Worm (Caenorhabditis elegans) whole organism, L4 larva: ENCODE data around the gene Y7A5A.2.
A peak's percentile ranks its signal among the peaks of the same experiment; 100 is the strongest.

Experiments
- F37D6.2 ChIP-seq: sonication (generic microtip); optimal IDR thresholded peaks from 2 replicates; lab custom pipeline; 2016; ENCODE audit warnings: mild to moderate bottlenecking, missing genetic modification characterization, missing compliant biosample characterization
- F44E2.7 ChIP-seq: fragments of 200-800 bp; sonication (Bioruptor generic); IDR thresholded peaks from 2 replicates; pipeline ENCODE4 v2.1.2; 2022; ENCODE audit warnings: missing genetic modification characterization, missing compliant biosample characterization
- F49E8.2 ChIP-seq: sonication (generic microtip); optimal IDR thresholded peaks from 2 replicates; lab custom pipeline; 2016; ENCODE audit warnings: missing compliant biosample characterization, mild to moderate bottlenecking, missing genetic modification characterization, borderline replicate concordance
- R02D3.7 ChIP-seq: fragments of 150-350 bp; sonication (generic microtip); optimal IDR thresholded peaks from 3 replicates; lab custom pipeline; 2014; ENCODE audit warnings: missing biosample characterization, missing genetic modification characterization
- Y75B8A.6 ChIP-seq: fragments of 200-800 bp; sonication (Bioruptor generic); IDR thresholded peaks from 2 replicates; pipeline ENCODE4 v1.3.6; 2022; ENCODE audit warnings: missing genetic modification reagents, missing genetic modification characterization, missing compliant biosample characterization
- ZK337.2 ChIP-seq: fragments of 200-800 bp; sonication (Bioruptor generic); IDR thresholded peaks from 2 replicates; pipeline ENCODE4 v1.3.6; 2022; ENCODE audit warnings: missing genetic modification reagents, missing genetic modification characterization, missing compliant biosample characterization
- ama-1 ChIP-seq: fragments of 150-350 bp; optimal IDR thresholded peaks from 2 replicates; lab custom pipeline; 2014; ENCODE audit warnings: inconsistent platforms, mixed read lengths
- ceh-44 ChIP-seq: fragments of 200-800 bp; sonication (Bioruptor generic); IDR thresholded peaks from 2 replicates; pipeline ENCODE4 v1.3.6; 2022; ENCODE audit warnings: missing genetic modification reagents, missing genetic modification characterization, missing compliant biosample characterization
- ceh-82 ChIP-seq: sonication (generic microtip); optimal IDR thresholded peaks from 2 replicates; lab custom pipeline; 2017; ENCODE audit warnings: missing biosample characterization, missing genetic modification characterization
- cey-2 ChIP-seq: sonication (generic microtip); optimal IDR thresholded peaks from 3 replicates; lab custom pipeline; 2017; ENCODE audit warnings: missing genetic modification characterization, mild to moderate bottlenecking, missing compliant biosample characterization, antibody characterized with exemption, borderline replicate concordance; ENCODE audit not compliant: insufficient read depth
- ctbp-1 ChIP-seq: fragments of 200-800 bp; sonication (Bioruptor generic); IDR thresholded peaks from 2 replicates; pipeline ENCODE4 v1.3.6; 2022; ENCODE audit warnings: missing genetic modification reagents, missing genetic modification characterization, missing compliant biosample characterization
- dmd-6 ChIP-seq: fragments of 200-800 bp; sonication (Bioruptor generic); IDR thresholded peaks from 2 replicates; pipeline ENCODE4 v1.3.6; 2022; ENCODE audit warnings: missing genetic modification reagents, missing genetic modification characterization, missing compliant biosample characterization
- dmd-9 ChIP-seq: fragments of 200-800 bp; sonication (Bioruptor generic); IDR thresholded peaks from 2 replicates; pipeline ENCODE4 v1.3.6; 2022; ENCODE audit warnings: missing genetic modification reagents, missing genetic modification characterization, missing compliant biosample characterization
- dpl-1 ChIP-seq: fragments of 150-350 bp; optimal IDR thresholded peaks from 2 replicates; lab custom pipeline; 2014; ENCODE audit warnings: missing biosample characterization, missing genetic modification reagents, missing genetic modification characterization
- duxl-1 ChIP-seq: sonication (generic microtip); optimal IDR thresholded peaks from 2 replicates; lab custom pipeline; 2016; ENCODE audit warnings: mild to moderate bottlenecking, missing genetic modification characterization, moderate library complexity, missing compliant biosample characterization; ENCODE audit not compliant: poor library complexity
- egl-27 ChIP-seq: sonication (generic microtip); optimal IDR thresholded peaks from 3 replicates; lab custom pipeline; 2017; ENCODE audit warnings: missing biosample characterization, missing genetic modification reagents, missing genetic modification characterization
- egl-43 ChIP-seq: fragments of 200-800 bp; sonication (Bioruptor generic); IDR thresholded peaks from 2 replicates; pipeline ENCODE4 v1.3.6; 2022; ENCODE audit warnings: missing genetic modification reagents, missing genetic modification characterization, missing compliant biosample characterization
- fos-1 ChIP-seq: fragments of 150-350 bp; optimal IDR thresholded peaks from 2 replicates; lab custom pipeline; 2014; ENCODE audit warnings: missing biosample characterization, missing genetic modification characterization
- gei-8 ChIP-seq: fragments of 200-800 bp; sonication (Bioruptor generic); optimal IDR thresholded peaks from 2 replicates; lab custom pipeline; 2018; ENCODE audit warnings: mild to moderate bottlenecking, missing genetic modification characterization, missing compliant biosample characterization
- hlh-11 ChIP-seq: fragments of 200-800 bp; sonication (Bioruptor generic); optimal IDR thresholded peaks from 2 replicates; lab custom pipeline; 2018; ENCODE audit warnings: mild to moderate bottlenecking, missing genetic modification characterization, missing compliant biosample characterization
- jun-1 ChIP-seq: fragments of 150-350 bp; optimal IDR thresholded peaks from 2 replicates; lab custom pipeline; 2014; ENCODE audit warnings: missing biosample characterization, missing genetic modification reagents, missing genetic modification characterization
- lin-1 ChIP-seq: fragments of 200-800 bp; sonication (Bioruptor generic); IDR thresholded peaks from 2 replicates; pipeline ENCODE4 v1.3.6; 2022; ENCODE audit warnings: missing genetic modification reagents, missing genetic modification characterization, missing compliant biosample characterization
- lin-15B ChIP-seq: fragments of 150-350 bp; sonication (generic microtip); optimal IDR thresholded peaks from 3 replicates; lab custom pipeline; 2014; ENCODE audit warnings: missing biosample characterization, missing genetic modification characterization
- lin-38 ChIP-seq: fragments of 200-800 bp; sonication (Bioruptor generic); IDR thresholded peaks from 2 replicates; pipeline ENCODE4 v1.3.6; 2022; ENCODE audit warnings: missing genetic modification reagents, missing genetic modification characterization, missing compliant biosample characterization
- madf-5 ChIP-seq, 2 experiments: fragments of 200-800 bp; sonication (Bioruptor generic); IDR thresholded peaks; 2 replicates each; pipeline ENCODE4 v1.3.6; 2022; ENCODE audit warnings: missing compliant biosample characterization in 2 of 2, missing genetic modification characterization in 2 of 2
- madf-9 ChIP-seq: fragments of 200-800 bp; sonication (Bioruptor generic); conservative IDR thresholded peaks from 2 replicates; pipeline ENCODE4 v1.3.6; 2022; ENCODE audit warnings: missing genetic modification reagents, missing genetic modification characterization, missing compliant biosample characterization
- mdl-1 ChIP-seq, 2 experiments: fragments of 150-350 bp in 1 of 2; sonication (generic microtip) in 1 of 2; optimal IDR thresholded peaks; 2 replicates each; lab custom pipeline; 2014 to 2017; ENCODE audit warnings: missing biosample characterization in 2 of 2, missing genetic modification characterization in 2 of 2
- mdt-29 ChIP-seq: fragments of 200-800 bp; sonication (Bioruptor generic); IDR thresholded peaks from 2 replicates; pipeline ENCODE4 v1.3.6; 2022; ENCODE audit warnings: missing genetic modification reagents, missing genetic modification characterization, missing compliant biosample characterization
- mep-1 ChIP-seq: fragments of 150-350 bp; sonication (generic microtip); optimal IDR thresholded peaks from 3 replicates; lab custom pipeline; 2014; ENCODE audit warnings: missing biosample characterization, missing genetic modification characterization
- mxl-2 ChIP-seq: fragments of 200-800 bp; sonication (Bioruptor generic); conservative IDR thresholded peaks from 2 replicates; pipeline ENCODE4 v1.3.6; 2022; ENCODE audit warnings: missing genetic modification reagents, missing genetic modification characterization, missing compliant biosample characterization
- mxl-3 ChIP-seq: fragments of 200-800 bp; sonication (Bioruptor generic); optimal IDR thresholded peaks from 2 replicates; lab custom pipeline; 2018; ENCODE audit warnings: mild to moderate bottlenecking, missing genetic modification characterization, missing compliant biosample characterization
- nhr-10 ChIP-seq: fragments of 150-350 bp; optimal IDR thresholded peaks from 2 replicates; lab custom pipeline; 2014; ENCODE audit warnings: missing biosample characterization, missing genetic modification characterization
- nhr-111 ChIP-seq: fragments of 200-800 bp; sonication (Bioruptor generic); optimal IDR thresholded peaks from 2 replicates; lab custom pipeline; 2018; ENCODE audit warnings: mild to moderate bottlenecking, missing genetic modification characterization, missing compliant biosample characterization
- nhr-25 ChIP-seq: sonication (generic microtip); optimal IDR thresholded peaks from 2 replicates; lab custom pipeline; 2017; ENCODE audit warnings: missing genetic modification characterization, mild to moderate bottlenecking, missing compliant biosample characterization, antibody characterized with exemption, moderate library complexity, borderline replicate concordance; ENCODE audit not compliant: insufficient read depth
- nhr-28 ChIP-seq: fragments of 150-350 bp; optimal IDR thresholded peaks from 2 replicates; lab custom pipeline; 2014; ENCODE audit warnings: missing biosample characterization, missing genetic modification characterization
- nhr-41 ChIP-seq: fragments of 200-800 bp; sonication (Bioruptor generic); IDR thresholded peaks from 2 replicates; pipeline ENCODE4 v1.3.6; 2022; ENCODE audit warnings: missing genetic modification reagents, missing genetic modification characterization, missing compliant biosample characterization
- nhr-42 ChIP-seq: fragments of 200-800 bp; sonication (Bioruptor generic); IDR thresholded peaks from 2 replicates; pipeline ENCODE4 v1.3.6; 2022; ENCODE audit warnings: missing genetic modification characterization, missing compliant biosample characterization
- pha-4 ChIP-seq, 2 experiments: fragments of 150-350 bp in 1 of 2; fragments of 200-800 bp in 1 of 2; sonication (Bioruptor generic) in 1 of 2; IDR thresholded peaks in 1 of 2; optimal IDR thresholded peaks in 1 of 2; 2 replicates each; pipeline versions ENCODE4 v1.3.6 to Lab custom; 2014 to 2022; ENCODE audit warnings: missing genetic modification characterization in 2 of 2, missing genetic modification reagents in 2 of 2, missing biosample characterization in 1 of 2, missing compliant biosample characterization in 1 of 2
- rbr-2 ChIP-seq: sonication (generic microtip); optimal IDR thresholded peaks from 2 replicates; lab custom pipeline; 2016; ENCODE audit warnings: missing genotype, missing genetic modification characterization, missing compliant biosample characterization
- saeg-2 ChIP-seq: fragments of 200-800 bp; sonication (Bioruptor generic); IDR thresholded peaks from 2 replicates; pipeline ENCODE4 v1.3.6; 2022; ENCODE audit warnings: missing genetic modification reagents, missing genetic modification characterization, missing compliant biosample characterization
- sdz-12 ChIP-seq: fragments of 200-800 bp; sonication (Bioruptor generic); optimal IDR thresholded peaks from 2 replicates; lab custom pipeline; 2018; ENCODE audit warnings: mild to moderate bottlenecking, missing genetic modification characterization, missing compliant biosample characterization
- set-16 ChIP-seq: fragments of 200-800 bp; sonication (Bioruptor generic); IDR thresholded peaks from 2 replicates; pipeline ENCODE4 v1.3.6; 2022; ENCODE audit warnings: missing genetic modification reagents, missing genetic modification characterization, missing compliant biosample characterization
- snpc-4 ChIP-seq: fragments of 150-350 bp; optimal IDR thresholded peaks from 2 replicates; lab custom pipeline; 2014; ENCODE audit warnings: missing biosample characterization, missing genetic modification characterization
- spr-1 ChIP-seq: sonication (generic microtip); optimal IDR thresholded peaks from 2 replicates; lab custom pipeline; 2016; ENCODE audit warnings: mild to moderate bottlenecking, missing genetic modification characterization, missing compliant biosample characterization
- tag-97 ChIP-seq: fragments of 200-800 bp; sonication (Bioruptor generic); IDR thresholded peaks from 2 replicates; pipeline ENCODE4 v1.3.6; 2022; ENCODE audit warnings: missing genetic modification characterization, missing compliant biosample characterization
- unc-130 ChIP-seq: sonication (generic microtip); optimal IDR thresholded peaks from 2 replicates; lab custom pipeline; 2016; ENCODE audit warnings: missing genetic modification reagents, missing genetic modification characterization, missing compliant biosample characterization
- vab-7 ChIP-seq: fragments of 200-800 bp; sonication (Bioruptor generic); IDR thresholded peaks from 2 replicates; pipeline ENCODE4 v1.3.6; 2022; ENCODE audit warnings: missing genetic modification reagents, missing genetic modification characterization, missing compliant biosample characterization
- zfp-2 ChIP-seq: sonication (generic microtip); optimal IDR thresholded peaks from 2 replicates; lab custom pipeline; 2016; ENCODE audit warnings: mild to moderate bottlenecking, missing genetic modification characterization, missing compliant biosample characterization
- zfp-3 ChIP-seq: fragments of 200-800 bp; sonication (Bioruptor generic); conservative IDR thresholded peaks from 2 replicates; pipeline ENCODE4 v1.3.6; 2022; ENCODE audit warnings: missing genetic modification reagents, missing genetic modification characterization, missing compliant biosample characterization
- zip-2 ChIP-seq: fragments of 150-350 bp; optimal IDR thresholded peaks from 2 replicates; lab custom pipeline; 2014; ENCODE audit warnings: missing biosample characterization, missing genetic modification characterization
- ztf-7 ChIP-seq: fragments of 150-350 bp; optimal IDR thresholded peaks from 2 replicates; lab custom pipeline; 2014; ENCODE audit warnings: missing biosample characterization, missing genetic modification characterization

Y7A5A.2 gene

ce11 chrX:15751245-15751644, 21.3 kb downstream of the Y7A5A.2 start (continued):
- TF ChIP-seq spr-1 (tag; lab: Kevin White, UChicago) (no peak), egl-43 (GFP tag; lab: Robert Waterston, UW) (peak; percentile 53; the same call in 1 of the 2 replicates), madf-9 (GFP tag; lab: Robert Waterston, UW) (peak; percentile 18; the same call in 1 of the 2 replicates), zip-2 (tag; lab: Kevin White, UChicago) (no peak), ctbp-1 (0 out of 2 replicates have a peak, but pooled peaks have one; percentile 14), zfp-3 (GFP tag; lab: Robert Waterston, UW) (no peak), lin-15B (tag; lab: Kevin White, UChicago) (no peak), ceh-82 (tag; lab: Kevin White, UChicago) (no peak), F44E2.7 (GFP tag; lab: Robert Waterston, UW) (no peak), duxl-1 (tag; lab: Kevin White, UChicago) (no peak), nhr-28 (tag; lab: Kevin White, UChicago) (no peak), F49E8.2 (tag; lab: Kevin White, UChicago) (no peak), pha-4 (GFP tag; IDR thresholded peaks at IDR 0.05; lab: Robert Waterston, UW) (no peak), pha-4 (tag; optimal IDR thresholded peaks at IDR 0.05; lab: Kevin White, UChicago) (no peak), mep-1 (tag; lab: Kevin White, UChicago) (no peak), egl-27 (tag; lab: Kevin White, UChicago) (no peak), fos-1 (no peak), ZK337.2 (GFP tag; lab: Robert Waterston, UW) (0 out of 2 replicates have a peak, but pooled peaks have one; percentile 40), set-16 (GFP tag; lab: Robert Waterston, UW) (no peak), nhr-25 (tag; lab: Kevin White, UChicago) (no peak), snpc-4 (tag; lab: Kevin White, UChicago) (no peak), sdz-12 (GFP tag; lab: Kevin White, UChicago) (no peak), saeg-2 (GFP tag; lab: Robert Waterston, UW) (no peak), dpl-1 (GFP tag; lab: Kevin White, UChicago) (no peak), nhr-41 (GFP tag; lab: Robert Waterston, UW) (no peak), hlh-11 (no peak), lin-38 (GFP tag; lab: Robert Waterston, UW) (no peak; the same call in 1 of the 2 replicates), zfp-2 (tag; lab: Kevin White, UChicago) (no peak), nhr-42 (GFP tag; lab: Robert Waterston, UW) (no peak), mxl-2 (GFP tag; lab: Robert Waterston, UW) (no peak), cey-2 (no peak), rbr-2 (tag; lab: Kevin White, UChicago) (no peak), nhr-10 (tag; lab: Kevin White, UChicago) (no peak), mdl-1 (tag; optimal IDR thresholded peaks at IDR 0.05; lab: Kevin White, UChicago) (no peak), nhr-111 (no peak), ztf-7 (tag; lab: Kevin White, UChicago) (no peak), ama-1 (lab: Kevin White, UChicago) (no peak), F37D6.2 (tag; lab: Kevin White, UChicago) (no peak), dmd-6 (GFP tag; lab: Robert Waterston, UW) (no peak), gei-8 (GFP tag; lab: Kevin White, UChicago) (no peak), jun-1 (tag; lab: Kevin White, UChicago) (no peak), tag-97 (GFP tag; lab: Robert Waterston, UW) (no peak), mxl-3 (GFP tag; lab: Kevin White, UChicago) (no peak), Y75B8A.6 (no peak), vab-7 (GFP tag; lab: Robert Waterston, UW) (0 out of 2 replicates have a peak, but pooled peaks have one; percentile 23), unc-130 (GFP tag; lab: Kevin White, UChicago) (no peak), R02D3.7 (tag; lab: Kevin White, UChicago) (no peak), mdt-29 (GFP tag; lab: Robert Waterston, UW) (no peak), lin-1 (GFP tag; lab: Robert Waterston, UW) (0 out of 2 replicates have a peak, but pooled peaks have one; percentile 33), ceh-44 (GFP tag; lab: Robert Waterston, UW) (no peak), dmd-9 (no peak), madf-5 (GFP tag; IDR thresholded peaks at IDR 0.05; lab: Robert Waterston, UW) (no peak)
